Worm (Caenorhabditis elegans): ENCODE data around the gene nhr-66.

ce11 chrIV:8219987-8220386, 16.4 kb downstream of the nhr-66 start, which contains the start of gene ocr-2:
- no peak for TF ChIP-seq flt-1 (GFP tag; IDR thresholded peaks at IDR 0.05)
- TF ChIP-seq cog-1 (tag; optimal IDR thresholded peaks at IDR 0.05) = no peak
- TF ChIP-seq T22C8.4 (GFP tag; IDR thresholded peaks at IDR 0.05) = no peak
- TF ChIP-seq ztf-23 (GFP tag; IDR thresholded peaks at IDR 0.05) = no peak
- TF ChIP-seq ztf-29 (GFP tag; IDR thresholded peaks at IDR 0.05) = no peak

Measured in whole organism, midembryonic.